Fruit fly (Drosophila melanogaster) whole organism, wandering third instar larva: ENCODE measurements around the gene CtBP.

Experiments
- Abd-B ChIP-seq: fragments of >200 bp; optimal IDR thresholded peaks from 2 replicates; lab custom pipeline; 2017; ENCODE audit warnings: missing biosample characterization, missing genetic modification characterization
- CG9705 ChIP-seq: fragments of 200-800 bp; sonication (Bioruptor generic); optimal IDR thresholded peaks from 2 replicates; lab custom pipeline; 2018; ENCODE audit warnings: missing biosample characterization, mild to moderate bottlenecking, missing genetic modification characterization
- CrebA ChIP-seq: fragments of 200-800 bp; sonication (Bioruptor generic); optimal IDR thresholded peaks from 2 replicates; lab custom pipeline; 2016; ENCODE audit warnings: missing biosample characterization, mild to moderate bottlenecking, missing genetic modification characterization, borderline replicate concordance
- Dif ChIP-seq: fragments of 200-275, 200-300 bp; sonication (Bioruptor generic); optimal IDR thresholded peaks from 2 replicates; lab custom pipeline; 2018; ENCODE audit warnings: missing biosample characterization, missing genetic modification characterization; ENCODE audit not compliant: partially characterized antibody
- Hr83 ChIP-seq: fragments of 200-300 bp; sonication (Bioruptor generic); optimal IDR thresholded peaks from 2 replicates; lab custom pipeline; 2016; ENCODE audit warnings: missing biosample characterization, mild to moderate bottlenecking, missing genetic modification characterization, moderate library complexity; ENCODE audit not compliant: poor library complexity, severe bottlenecking
- OdsH ChIP-seq: fragments of 200-800 bp; sonication (Bioruptor generic); optimal IDR thresholded peaks from 2 replicates; lab custom pipeline; 2016; ENCODE audit warnings: missing biosample characterization, mild to moderate bottlenecking, missing genetic modification characterization
- br ChIP-seq: fragments of 200-800 bp; sonication (Bioruptor generic); optimal IDR thresholded peaks from 2 replicates; lab custom pipeline; 2016; ENCODE audit warnings: missing biosample characterization, missing genetic modification characterization
- dl ChIP-seq, 2 experiments: fragments of 175-275, 200-275 bp in 1 of 2; fragments of 200-275 bp in 1 of 2; sonication (Bioruptor generic); optimal IDR thresholded peaks; lab custom pipeline; 2018; ENCODE audit warnings: mild to moderate bottlenecking in 2 of 2, missing biosample characterization in 2 of 2, missing genetic modification characterization in 2 of 2, moderate library complexity in 2 of 2; ENCODE audit not compliant: partially characterized antibody in 2 of 2, insufficient read depth in 1 of 2
- h ChIP-seq: fragments of 200-800 bp; sonication (Bioruptor generic); optimal IDR thresholded peaks from 3 replicates; lab custom pipeline; 2016; ENCODE audit warnings: missing biosample characterization, mild to moderate bottlenecking, missing genetic modification characterization
- lola ChIP-seq: fragments of >200 bp; optimal IDR thresholded peaks from 2 replicates; lab custom pipeline; 2017; ENCODE audit warnings: missing biosample characterization, missing genetic modification characterization
- psq ChIP-seq: fragments of 200-800 bp; sonication (Bioruptor generic); optimal IDR thresholded peaks from 3 replicates; lab custom pipeline; 2017; ENCODE audit warnings: missing biosample characterization, mild to moderate bottlenecking, missing genetic modification characterization, moderate library complexity
- tai ChIP-seq: sonication (Bioruptor generic); optimal IDR thresholded peaks from 2 replicates; lab custom pipeline; 2016; ENCODE audit warnings: missing biosample characterization, missing genetic modification characterization

- no peak for TF ChIP-seq psq
- TF ChIP-seq Abd-B (GFP tag; lab: Kevin White, UChicago): no peak
- TF ChIP-seq tai: no peak
- TF ChIP-seq lola: no peak
- no peak for TF ChIP-seq Dif
- TF ChIP-seq br: no peak
- no peak for TF ChIP-seq h (GFP tag; lab: Kevin White, UChicago)
- no peak for TF ChIP-seq CG9705 (GFP tag; lab: Kevin White, UChicago)
- TF ChIP-seq OdsH (GFP tag; lab: Kevin White, UChicago): no peak
- no peak for TF ChIP-seq Hr83 (GFP tag; lab: Kevin White, UChicago)
- no peak for TF ChIP-seq CrebA
- no peak for TF ChIP-seq dl (GFP tag; optimal IDR thresholded peaks at IDR 0.05; lab: Kevin White, UChicago; ENCODE audit: insufficient read depth in 1 of 2, partially characterized antibody in 2 of 2)
Observed at dm6 chr3R:12972106-12972505, 39.3 kb upstream of the CtBP start.
